Worm (Caenorhabditis elegans) whole organism, L4/young adult: ENCODE measurements around the gene ZC412.3.

Experiments
- W03F9.2 ChIP-seq: fragments of 150-350 bp; optimal IDR thresholded peaks from 2 replicates; lab custom pipeline; 2014; ENCODE audit warnings: missing biosample characterization, missing genetic modification characterization
- dao-5 ChIP-seq: sonication (generic microtip); optimal IDR thresholded peaks from 2 replicates; lab custom pipeline; 2016; ENCODE audit warnings: missing genotype, missing genetic modification characterization, moderate library complexity, missing compliant biosample characterization
- him-1 ChIP-seq: sonication (generic microtip); optimal IDR thresholded peaks from 2 replicates; lab custom pipeline; 2016; ENCODE audit warnings: missing genotype, missing genetic modification reagents, missing genetic modification characterization, missing compliant biosample characterization

DNA sequence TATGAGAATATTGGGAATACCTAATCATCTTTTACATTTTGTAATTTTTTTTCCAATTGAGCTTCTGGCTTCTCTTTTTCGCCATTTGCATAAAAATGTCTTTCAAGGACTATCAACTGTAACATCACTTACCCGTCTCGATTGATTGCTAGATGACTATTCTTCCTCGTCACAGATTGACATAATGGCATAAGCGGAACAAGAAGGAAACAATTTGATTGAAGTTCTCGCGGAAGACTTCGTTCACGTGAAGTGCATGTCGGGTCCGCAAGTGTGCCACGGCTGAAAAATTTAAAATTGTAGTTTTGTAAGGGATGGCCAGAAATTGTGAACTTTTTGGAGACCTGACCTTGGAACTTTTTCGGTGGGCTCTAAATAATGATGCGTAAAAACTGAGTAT lies 17.6 kb downstream of the ZC412.3 start:
- TF ChIP-seq W03F9.2 (tag; lab: Kevin White, UChicago) (no peak), him-1 (tag; lab: Kevin White, UChicago) (no peak), dao-5 (tag; lab: Kevin White, UChicago) (no peak)
